Worm (Caenorhabditis elegans): ENCODE results near the gene ZC178.2.

- TF ChIP-seq mep-1 (tag; optimal IDR thresholded peaks at IDR 0.05) = no peak
- TF ChIP-seq nhr-25 (tag; optimal IDR thresholded peaks at IDR 0.05; ENCODE audit: borderline replicate concordance, insufficient read depth) = no peak
- no peak for TF ChIP-seq ztf-11 (tag; optimal IDR thresholded peaks at IDR 0.05)
- no peak for TF ChIP-seq ces-1 (GFP tag; optimal IDR thresholded peaks at IDR 0.05)
- TF ChIP-seq dve-1 (tag; optimal IDR thresholded peaks at IDR 0.05; ENCODE audit: insufficient read depth) = no peak
- TF ChIP-seq mdt-29 (GFP tag; IDR thresholded peaks at IDR 0.05) = no peak
- no peak for TF ChIP-seq lim-7 (GFP tag; IDR thresholded peaks at IDR 0.05)
- TF ChIP-seq duxl-1 (tag; optimal IDR thresholded peaks at IDR 0.05; ENCODE audit: poor library complexity) = no peak
- TF ChIP-seq unc-39 (tag; optimal IDR thresholded peaks at IDR 0.05) = no peak
- TF ChIP-seq zag-1 (tag; optimal IDR thresholded peaks at IDR 0.05) = no peak
- no peak for TF ChIP-seq pha-4 (GFP tag; IDR thresholded peaks at IDR 0.05)
- TF ChIP-seq pha-4 (tag; optimal IDR thresholded peaks at IDR 0.05) = no peak
These were observed 46.0 kb downstream of the ZC178.2 start, which contains the start of gene ZC190.4 for ce11 chrV:8665765-8666164.
